Fruit fly (Drosophila melanogaster) Kc167 (cell line): ENCODE results near the gene TfIIS.

ENCODE experiments used
- Myc ChIP-seq: fragments of >200 bp; optimal IDR thresholded peaks from 2 replicates; lab custom pipeline; 2017; ENCODE audit warnings: missing external identifiers
- Sin3A ChIP-seq: fragments of >200 bp; optimal IDR thresholded peaks from 2 replicates; lab custom pipeline; 2018; ENCODE audit warnings: missing external identifiers
- h ChIP-seq: fragments of >200 bp; optimal IDR thresholded peaks from 3 replicates; lab custom pipeline; 2018; ENCODE audit warnings: missing external identifiers
- insv ChIP-seq: fragments of >200 bp; optimal IDR thresholded peaks from 3 replicates; lab custom pipeline; 2018; ENCODE audit warnings: missing external identifiers
- psq ChIP-seq: fragments of >200 bp; optimal IDR thresholded peaks from 2 replicates; lab custom pipeline; 2017; ENCODE audit warnings: missing external identifiers
- ttk ChIP-seq: sonication (Bioruptor generic); optimal IDR thresholded peaks from 2 replicates; lab custom pipeline; 2017; ENCODE audit warnings: missing external identifiers

Gene TfIIS

DNA sequence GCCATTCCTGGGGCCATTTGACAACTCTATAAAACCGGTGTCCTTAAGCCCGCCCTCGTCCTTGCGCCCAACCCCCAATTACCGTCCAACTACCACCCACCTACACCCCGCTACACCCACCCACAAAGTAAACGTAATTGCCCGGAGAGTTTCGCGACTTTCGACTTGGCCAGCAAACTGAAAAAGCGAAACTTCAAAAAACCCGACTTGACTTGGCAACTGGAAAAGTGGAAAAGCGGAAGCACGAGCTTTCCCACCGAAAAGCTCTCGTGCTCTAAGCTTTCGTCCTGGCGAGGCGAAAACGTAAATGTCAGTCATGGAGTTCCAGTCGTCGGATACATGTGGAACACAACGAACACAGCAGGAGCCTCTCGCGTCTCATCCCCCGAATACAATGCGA lies 44.5 kb downstream of the TfIIS start, which contains the start of gene GABA-B-R1:
GABA-B-R1 (plus strand) TSS at position 301 of the 400 bp plus-strand sequence.
- TF ChIP-seq ttk (lab: Kevin White, UChicago) (no peak), insv (lab: Kevin White, UChicago) (no peak), psq (lab: Kevin White, UChicago) (no peak), Sin3A (no peak), Myc (lab: Kevin White, UChicago) (no peak), h (lab: Kevin White, UChicago) (no peak)

DNA sequence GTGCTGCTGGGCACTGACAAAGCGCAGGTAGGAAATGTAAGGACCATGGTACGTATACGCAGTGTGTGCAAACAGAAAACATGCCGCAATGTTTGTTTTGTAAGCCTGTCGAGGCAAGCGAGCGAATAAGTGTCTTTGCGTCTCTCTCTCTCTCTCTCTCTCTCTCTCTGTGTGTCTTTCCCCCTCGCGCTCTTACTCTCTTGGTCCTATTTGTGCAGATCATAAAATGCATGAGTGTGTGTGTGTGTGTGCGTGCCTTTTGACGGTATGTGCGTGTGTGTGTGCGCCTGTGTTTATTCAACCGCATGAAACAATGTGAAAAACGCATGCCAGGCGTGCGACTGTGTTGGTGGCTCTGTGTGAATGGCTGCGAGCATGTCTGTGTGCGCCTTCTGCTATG lies 47.0 kb downstream of the TfIIS start:
- TF ChIP-seq psq (lab: Kevin White, UChicago) (no peak), h (lab: Kevin White, UChicago) (no peak), insv (lab: Kevin White, UChicago) (no peak), Myc (lab: Kevin White, UChicago) (no peak), Sin3A (no peak), ttk (lab: Kevin White, UChicago) (no peak)

DNA sequence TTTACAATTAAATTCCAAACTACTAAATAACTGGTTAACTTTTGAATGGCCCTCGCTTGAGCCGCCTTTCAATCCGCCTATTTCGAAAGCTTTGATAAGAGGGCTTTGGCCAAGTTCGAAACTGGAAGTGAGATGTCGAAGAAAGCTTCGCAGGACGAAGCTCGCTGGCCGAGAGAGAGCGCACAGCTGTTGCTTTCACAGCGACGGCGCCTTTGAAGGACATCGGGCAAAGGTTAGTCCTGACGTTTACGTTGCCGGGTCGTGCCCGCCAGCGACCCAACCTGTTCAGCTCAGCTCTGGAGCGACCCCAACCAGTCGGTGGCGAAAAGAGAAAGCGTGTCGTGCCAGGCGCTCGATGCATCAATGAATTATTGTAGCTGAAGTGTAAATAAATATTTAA lies 48.8 kb downstream of the TfIIS start:
- TF ChIP-seq Sin3A, result no peak
- no peak for TF ChIP-seq ttk (lab: Kevin White, UChicago)
- no peak for TF ChIP-seq Myc (lab: Kevin White, UChicago)
- no peak for TF ChIP-seq psq (lab: Kevin White, UChicago)
- no peak for TF ChIP-seq insv (lab: Kevin White, UChicago)
- TF ChIP-seq h (lab: Kevin White, UChicago), result no peak

DNA sequence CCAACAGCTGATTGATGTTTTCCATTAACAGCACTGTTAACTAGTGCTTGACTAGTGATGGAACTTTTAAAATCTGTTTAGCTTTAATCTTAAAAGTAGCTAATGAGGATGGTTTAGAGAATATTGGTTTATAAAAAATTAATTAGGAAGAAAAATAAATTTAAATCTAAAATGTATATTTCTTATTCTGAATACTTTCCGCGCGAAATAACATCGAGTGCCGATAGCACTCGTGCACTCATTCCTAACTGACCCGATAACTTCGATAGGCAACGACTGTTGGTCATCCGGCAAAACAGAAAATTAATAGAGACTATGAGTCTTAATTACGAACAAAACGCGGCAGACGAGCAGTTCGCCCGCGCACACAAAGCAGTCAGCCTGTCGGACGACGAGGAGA lies 50.9 kb downstream of the TfIIS start, which contains the start of the genes THG and Rnmt:
THG (minus strand) TSS at position 22 of the 400 bp plus-strand sequence.
Rnmt (plus strand) TSS at position 237 of the 400 bp plus-strand sequence.
- TF ChIP-seq Myc (lab: Kevin White, UChicago) (no peak), Sin3A (no peak), insv (lab: Kevin White, UChicago) (no peak), ttk (lab: Kevin White, UChicago) (no peak), psq (lab: Kevin White, UChicago) (no peak), h (lab: Kevin White, UChicago) (no peak)
